Worm (Caenorhabditis elegans) whole organism, early embryonic: Measurements from ENCODE around the gene F54B11.8.

Experiments used
- B0310.2 ChIP-seq: sonication (generic microtip); optimal IDR thresholded peaks from 2 replicates; lab custom pipeline; 2016; ENCODE audit warnings: mild to moderate bottlenecking, missing genetic modification characterization, missing compliant biosample characterization
- F13C5.2 ChIP-seq: sonication (generic microtip); optimal IDR thresholded peaks from 2 replicates; lab custom pipeline; 2017; ENCODE audit warnings: mild to moderate bottlenecking, missing genetic modification characterization, inconsistent platforms, missing compliant biosample characterization
- aly-1 ChIP-seq: sonication (generic microtip); optimal IDR thresholded peaks from 2 replicates; lab custom pipeline; 2016; ENCODE audit warnings: missing genetic modification characterization, missing compliant biosample characterization
- ama-1 ChIP-seq: fragments of 150-350 bp; optimal IDR thresholded peaks from 2 replicates; lab custom pipeline; 2014
- ceh-13 ChIP-seq: fragments of 200-800 bp; sonication (Bioruptor generic); optimal IDR thresholded peaks from 2 replicates; lab custom pipeline; 2018; ENCODE audit warnings: mild to moderate bottlenecking, missing genetic modification characterization, missing compliant biosample characterization
- ceh-36 ChIP-seq: sonication (generic microtip); optimal IDR thresholded peaks from 2 replicates; lab custom pipeline; 2016; ENCODE audit warnings: missing genetic modification characterization, inconsistent platforms, missing compliant biosample characterization
- ets-7 ChIP-seq: sonication (generic microtip); optimal IDR thresholded peaks from 2 replicates; lab custom pipeline; 2016; ENCODE audit warnings: missing genotype, missing genetic modification characterization, missing compliant biosample characterization
- flt-1 ChIP-seq: fragments of 200-800 bp; sonication (Bioruptor generic); IDR thresholded peaks from 2 replicates; pipeline ENCODE4 v1.3.6; 2022; ENCODE audit warnings: missing genetic modification characterization, missing compliant biosample characterization
- hmbx-1 ChIP-seq: sonication (generic microtip); optimal IDR thresholded peaks from 2 replicates; lab custom pipeline; 2016; ENCODE audit warnings: mild to moderate bottlenecking, missing genetic modification characterization, missing compliant biosample characterization
- hmg-4 ChIP-seq: fragments of 200-800 bp; sonication (Bioruptor generic); optimal IDR thresholded peaks from 2 replicates; lab custom pipeline; 2018; ENCODE audit warnings: mild to moderate bottlenecking, missing genetic modification characterization, missing compliant biosample characterization
- hnd-1 ChIP-seq: sonication (generic microtip); optimal IDR thresholded peaks from 2 replicates; lab custom pipeline; 2016; ENCODE audit warnings: missing genetic modification characterization, missing compliant biosample characterization
- pes-1 ChIP-seq: fragments of 200-800 bp; sonication (Bioruptor generic); IDR thresholded peaks from 2 replicates; pipeline ENCODE4 v1.3.6; 2022; ENCODE audit warnings: missing genetic modification reagents, missing genetic modification characterization, missing compliant biosample characterization
- scrt-1 ChIP-seq: fragments of 200-800 bp; sonication (Bioruptor generic); IDR thresholded peaks from 2 replicates; pipeline ENCODE4 v1.3.6; 2022; ENCODE audit warnings: missing genetic modification characterization, missing compliant biosample characterization
- sea-1 ChIP-seq: fragments of 200-800 bp; sonication (Bioruptor generic); conservative IDR thresholded peaks from 2 replicates; pipeline ENCODE4 v1.3.6; 2022; ENCODE audit warnings: missing genetic modification characterization, missing compliant biosample characterization
- tbx-11 ChIP-seq: fragments of 200-800 bp; sonication (Bioruptor generic); IDR thresholded peaks from 2 replicates; pipeline ENCODE4 v1.3.6; 2022; ENCODE audit warnings: missing genetic modification characterization, missing compliant biosample characterization
- tbx-37 ChIP-seq: fragments of 200-800 bp; sonication (Bioruptor generic); conservative IDR thresholded peaks from 2 replicates; pipeline ENCODE4 v1.3.6; 2022; ENCODE audit warnings: missing genetic modification reagents, missing genetic modification characterization, missing compliant biosample characterization
- tra-4 ChIP-seq: sonication (generic microtip); optimal IDR thresholded peaks from 2 replicates; lab custom pipeline; 2017; ENCODE audit warnings: missing genetic modification characterization, missing compliant biosample characterization

The F54B11.8 gene

ce11 chrX:13603826-13604225 lies at the start of gene F54B11.8:
TSS of gene F54B11.8 (minus strand) at chrX:13603926.
- TF ChIP-seq pes-1 (GFP tag; lab: Robert Waterston, UW) (no peak), tbx-37 (GFP tag; lab: Robert Waterston, UW) (no peak), ceh-13 (GFP tag; lab: Kevin White, UChicago) (no peak), ceh-36 (no peak), sea-1 (GFP tag; lab: Robert Waterston, UW) (no peak), hmg-4 (GFP tag; lab: Kevin White, UChicago) (no peak), tra-4 (tag; lab: Kevin White, UChicago) (no peak), scrt-1 (GFP tag; lab: Robert Waterston, UW) (no peak), tbx-11 (GFP tag; lab: Robert Waterston, UW) (no peak), hnd-1 (tag; lab: Kevin White, UChicago) (no peak), B0310.2 (no peak)

ce11 chrX:13650799-13651198 lies 47.1 kb upstream of the F54B11.8 start, which contains the start of gene C40C9.4:
TSS of gene C40C9.4 (plus strand) at chrX:13651099.
- no peak for TF ChIP-seq ets-7 (tag; lab: Kevin White, UChicago)
- no peak for TF ChIP-seq aly-1 (tag; lab: Kevin White, UChicago)
- no peak for TF ChIP-seq hmg-4 (GFP tag; lab: Kevin White, UChicago)
- no peak for TF ChIP-seq tbx-37 (GFP tag; lab: Robert Waterston, UW)
- TF ChIP-seq tbx-11 (GFP tag; lab: Robert Waterston, UW), result no peak
- no peak for TF ChIP-seq ceh-36
- TF ChIP-seq ceh-13 (GFP tag; lab: Kevin White, UChicago), result no peak

ce11 chrX:13647305-13647704 lies 43.6 kb upstream of the F54B11.8 start, which contains the start of gene C40C9.3:
TSS of gene C40C9.3 (plus strand) at chrX:13647605.
- TF ChIP-seq aly-1 (tag; lab: Kevin White, UChicago) (no peak), ceh-36 (no peak), B0310.2 (no peak), tbx-11 (GFP tag; lab: Robert Waterston, UW) (no peak), sea-1 (GFP tag; lab: Robert Waterston, UW) (no peak), F13C5.2 (tag; lab: Kevin White, UChicago) (no peak), ets-7 (tag; lab: Kevin White, UChicago) (no peak), tra-4 (tag; lab: Kevin White, UChicago) (no peak), scrt-1 (GFP tag; lab: Robert Waterston, UW) (no peak), ceh-13 (GFP tag; lab: Kevin White, UChicago) (no peak), pes-1 (GFP tag; lab: Robert Waterston, UW) (no peak), flt-1 (no peak), ama-1 (lab: Kevin White, UChicago) (no peak), hmg-4 (GFP tag; lab: Kevin White, UChicago) (no peak)

ce11 chrX:13646798-13647197 lies 43.1 kb upstream of the F54B11.8 start, which contains the start of gene acr-9:
TSS of gene acr-9 (minus strand) at chrX:13646898.
- TF ChIP-seq flt-1 (no peak), hmbx-1 (tag; lab: Kevin White, UChicago) (no peak), tra-4 (tag; lab: Kevin White, UChicago) (no peak), scrt-1 (GFP tag; lab: Robert Waterston, UW) (no peak)

ce11 chrX:13644884-13645283 lies 41.2 kb upstream of the F54B11.8 start:
- TF ChIP-seq ets-7 (tag; lab: Kevin White, UChicago) (no peak), pes-1 (GFP tag; lab: Robert Waterston, UW) (no peak), ceh-13 (GFP tag; lab: Kevin White, UChicago) (no peak), tbx-37 (GFP tag; lab: Robert Waterston, UW) (no peak), tra-4 (tag; lab: Kevin White, UChicago) (no peak), B0310.2 (no peak)

ce11 chrX:13639577-13639976 lies 35.9 kb upstream of the F54B11.8 start, which contains the start of gene twk-20:
TSS of gene twk-20 (plus strand) at chrX:13639877.
- TF ChIP-seq ama-1 (lab: Kevin White, UChicago) (no peak), pes-1 (GFP tag; lab: Robert Waterston, UW) (no peak), aly-1 (tag; lab: Kevin White, UChicago) (no peak), B0310.2 (no peak), hmg-4 (GFP tag; lab: Kevin White, UChicago) (no peak), hnd-1 (tag; lab: Kevin White, UChicago) (no peak), ceh-36 (no peak), ets-7 (tag; lab: Kevin White, UChicago) (no peak), sea-1 (GFP tag; lab: Robert Waterston, UW) (no peak), scrt-1 (GFP tag; lab: Robert Waterston, UW) (no peak), tbx-11 (GFP tag; lab: Robert Waterston, UW) (no peak), flt-1 (no peak), hmbx-1 (tag; lab: Kevin White, UChicago) (no peak), ceh-13 (GFP tag; lab: Kevin White, UChicago) (no peak)

ce11 chrX:13638351-13638958 lies 34.7 kb upstream of the F54B11.8 start:
- TF ChIP-seq B0310.2 (no peak), hmbx-1 (tag; lab: Kevin White, UChicago) (no peak), F13C5.2 (tag; lab: Kevin White, UChicago) (no peak), pes-1 (GFP tag; lab: Robert Waterston, UW) (no peak), aly-1 (tag; lab: Kevin White, UChicago) (no peak), ceh-36 (no peak), flt-1 (no peak), hnd-1 (tag; lab: Kevin White, UChicago) (no peak), ceh-13 (GFP tag; lab: Kevin White, UChicago) (no peak), tbx-11 (GFP tag; lab: Robert Waterston, UW) (no peak), scrt-1 (GFP tag; lab: Robert Waterston, UW) (no peak), hmg-4 (GFP tag; lab: Kevin White, UChicago) (no peak), ets-7 (tag; lab: Kevin White, UChicago) (no peak)
